Worm (Caenorhabditis elegans): ENCODE data around the gene ZK622.1.

DNA sequence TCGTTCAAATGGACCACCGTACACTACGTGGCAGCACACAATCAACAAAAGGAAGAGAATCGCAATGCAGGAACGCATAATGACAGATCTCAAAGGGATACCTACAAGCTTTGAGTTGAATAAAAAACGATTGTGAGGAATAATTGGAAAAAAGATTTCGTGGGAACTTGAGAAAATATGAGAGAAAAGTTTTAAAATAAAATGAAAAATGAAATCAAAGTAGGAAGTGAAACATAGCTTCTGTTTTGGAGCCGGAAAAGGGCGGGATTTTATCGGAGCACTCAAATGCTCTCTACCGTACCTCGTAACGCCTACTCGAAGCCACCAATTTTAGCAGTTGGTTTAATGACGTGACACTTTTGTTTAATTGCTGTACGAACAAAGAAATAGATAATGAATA lies 51.2 kb downstream of the ZK622.1 start, which contains the start of gene F09E5.14:
- TF ChIP-seq che-1 (tag; optimal IDR thresholded peaks at IDR 0.05) = no peak
- TF ChIP-seq ahr-1 (tag; optimal IDR thresholded peaks at IDR 0.05) = no peak
- no peak for TF ChIP-seq ceh-2 (tag; optimal IDR thresholded peaks at IDR 0.05)
- no peak for TF ChIP-seq pha-4 (tag; optimal IDR thresholded peaks at IDR 0.05)
- no peak for TF ChIP-seq ref-2 (tag; optimal IDR thresholded peaks at IDR 0.05)
- TF ChIP-seq pros-1 (tag; optimal IDR thresholded peaks at IDR 0.05) = no peak
- no peak for TF ChIP-seq ceh-18 (tag; optimal IDR thresholded peaks at IDR 0.05)

Data from whole organism, late embryonic.